Fruit fly (Drosophila melanogaster) whole organism, embryonic: ENCODE results near the gene PAN3.
A peak's percentile ranks its signal among the peaks of the same experiment; 100 is the strongest.

Experiments
- BEAF-32 ChIP-seq: fragments of 200-800 bp; sonication (Bioruptor generic); optimal IDR thresholded peaks from 3 replicates; lab custom pipeline; 2017; ENCODE audit warnings: missing biosample characterization, missing genetic modification characterization, mild to moderate bottlenecking, moderate library complexity, missing genetic modification reagents
- CG10147 ChIP-seq: fragments of 200-800 bp; sonication (Bioruptor generic); optimal IDR thresholded peaks from 2 replicates; lab custom pipeline; 2019; ENCODE audit warnings: missing biosample characterization, mild to moderate bottlenecking, missing genetic modification characterization, moderate library complexity
- CG11093 ChIP-seq: fragments of 200-800 bp; sonication (Bioruptor generic); IDR thresholded peaks from 3 replicates; pipeline ENCODE4 v1.3.6; 2022; ENCODE audit warnings: missing biosample characterization, missing genetic modification characterization
- CG11456 ChIP-seq: fragments of 200-800 bp; sonication (Bioruptor generic); IDR thresholded peaks from 3 replicates; pipeline ENCODE4 v1.3.6; 2022; ENCODE audit warnings: missing biosample characterization, missing genetic modification characterization
- CG12744 ChIP-seq: fragments of 200-800 bp; sonication (Bioruptor generic); optimal IDR thresholded peaks from 2 replicates; lab custom pipeline; 2016; ENCODE audit warnings: missing biosample characterization, missing genetic modification characterization
- CG13287 ChIP-seq: fragments of 200-800 bp; sonication (Bioruptor generic); IDR thresholded peaks from 2 replicates; pipeline ENCODE4 v1.3.6; 2022; ENCODE audit warnings: missing biosample characterization, missing genetic modification characterization; ENCODE audit not compliant: partially characterized antibody
- CG1529 ChIP-seq: fragments of 200-800 bp; sonication (Bioruptor generic); optimal IDR thresholded peaks from 3 replicates; lab custom pipeline; 2018; ENCODE audit warnings: missing biosample characterization, missing genetic modification characterization
- CG16779 ChIP-seq: fragments of 200-800 bp; sonication (Bioruptor generic); IDR thresholded peaks from 2 replicates; pipeline ENCODE4 v1.3.6; 2022; ENCODE audit warnings: missing biosample characterization, missing genetic modification characterization
- CG16813 ChIP-seq: fragments of 200-800 bp; sonication (Bioruptor generic); IDR thresholded peaks from 3 replicates; pipeline ENCODE4 v1.3.6; 2022; ENCODE audit warnings: missing biosample characterization, missing genetic modification characterization; ENCODE audit not compliant: partially characterized antibody
- CG2875 ChIP-seq: fragments of 200-800 bp; sonication (Bioruptor generic); optimal IDR thresholded peaks from 2 replicates; lab custom pipeline; 2017; ENCODE audit warnings: missing biosample characterization, mild to moderate bottlenecking, missing genetic modification characterization, missing genetic modification reagents
- CG30431 ChIP-seq: fragments of 200-800 bp; sonication (Bioruptor generic); optimal IDR thresholded peaks from 2 replicates; lab custom pipeline; 2017; ENCODE audit warnings: missing biosample characterization, missing genetic modification characterization
- CG31365 ChIP-seq: fragments of 200-800 bp; sonication (Bioruptor generic); optimal IDR thresholded peaks from 2 replicates; lab custom pipeline; 2018; ENCODE audit warnings: missing biosample characterization, mild to moderate bottlenecking, missing genetic modification characterization
- CG3163 ChIP-seq: fragments of 200-800 bp; sonication (Bioruptor generic); optimal IDR thresholded peaks from 3 replicates; lab custom pipeline; 2016; ENCODE audit warnings: missing biosample characterization, missing genetic modification characterization
- CG6272 ChIP-seq: fragments of 200-800 bp; sonication (Bioruptor generic); IDR thresholded peaks from 2 replicates; pipeline ENCODE4 v1.3.6; 2022; ENCODE audit warnings: missing biosample characterization, missing genetic modification characterization
- CG8089 ChIP-seq: fragments of 200-800 bp; sonication (Bioruptor generic); optimal IDR thresholded peaks from 3 replicates; lab custom pipeline; 2016; ENCODE audit warnings: missing biosample characterization, missing genetic modification characterization
- D ChIP-seq, 2 experiments: fragments of 200-800 bp in 1 of 2; fragments of >200 bp in 1 of 2; sonication (Bioruptor generic) in 1 of 2; optimal IDR thresholded peaks; 2 replicates in 1 of 2; 3 replicates in 1 of 2; lab custom pipeline; 2017; ENCODE audit warnings: mild to moderate bottlenecking in 1 of 2, missing biosample characterization in 1 of 2, missing genetic modification characterization in 1 of 2, missing genetic modification reagents in 1 of 2
- Dll ChIP-seq: fragments of 200-800 bp; sonication (Bioruptor generic); IDR thresholded peaks from 4 replicates; pipeline ENCODE4 v1.3.6; 2022; ENCODE audit warnings: missing biosample characterization, missing genetic modification characterization; ENCODE audit not compliant: partially characterized antibody
- Ets97D ChIP-seq: fragments of 200-800 bp; sonication (Bioruptor generic); optimal IDR thresholded peaks from 3 replicates; lab custom pipeline; 2016; ENCODE audit warnings: missing biosample characterization, missing genetic modification characterization
- HmgD ChIP-seq: fragments of 200-800 bp; sonication (Bioruptor generic); optimal IDR thresholded peaks from 3 replicates; lab custom pipeline; 2016; ENCODE audit warnings: missing biosample characterization, missing genetic modification characterization
- Hr3 ChIP-seq: fragments of 200-800 bp; sonication (Bioruptor generic); optimal IDR thresholded peaks from 3 replicates; lab custom pipeline; 2016; ENCODE audit warnings: missing biosample characterization, missing genetic modification characterization
- Hr78 ChIP-seq, 2 experiments: fragments of 200-800 bp in 1 of 2; fragments of >200 bp in 1 of 2; sonication (Bioruptor generic) in 1 of 2; optimal IDR thresholded peaks; 2 replicates each; lab custom pipeline; 2017 to 2019; ENCODE audit warnings: missing biosample characterization in 2 of 2, missing genetic modification characterization in 2 of 2, mild to moderate bottlenecking in 1 of 2, moderate library complexity in 1 of 2
- Hsf ChIP-seq: fragments of 200-800 bp; sonication (Bioruptor generic); optimal IDR thresholded peaks from 3 replicates; lab custom pipeline; 2016; ENCODE audit warnings: missing biosample characterization, missing genetic modification characterization
- MBD-R2 ChIP-seq: fragments of 200-800 bp; sonication (Bioruptor generic); IDR thresholded peaks from 2 replicates; pipeline ENCODE4 v1.3.6; 2022; ENCODE audit warnings: missing biosample characterization, missing genetic modification characterization
- Rfx ChIP-seq: fragments of 200-800 bp; sonication (Bioruptor generic); IDR thresholded peaks from 2 replicates; pipeline ENCODE4 v1.3.6; 2022; ENCODE audit warnings: missing biosample characterization, missing genetic modification characterization
- Spps ChIP-seq: fragments of 200-800 bp; sonication (Bioruptor generic); optimal IDR thresholded peaks from 2 replicates; lab custom pipeline; 2018; ENCODE audit warnings: missing biosample characterization, mild to moderate bottlenecking, missing genetic modification characterization
- Trl ChIP-seq, 3 experiments: fragments of >200 bp in 2 of 3; fragments of 200-800 bp in 1 of 3; sonication (Bioruptor generic) in 1 of 3; optimal IDR thresholded peaks; 2 replicates in 1 of 3; 3 replicates in 2 of 3; lab custom pipeline; 2016 to 2017; ENCODE audit warnings: missing biosample characterization in 1 of 3, missing genetic modification characterization in 1 of 3
- Xbp1 ChIP-seq: fragments of 200-800 bp; sonication (Bioruptor generic); optimal IDR thresholded peaks from 3 replicates; lab custom pipeline; 2016; ENCODE audit warnings: missing biosample characterization, mild to moderate bottlenecking, missing genetic modification characterization
- ato ChIP-seq: fragments of 200-800 bp; sonication (Bioruptor generic); IDR thresholded peaks from 2 replicates; pipeline ENCODE4 v1.3.6; 2022; ENCODE audit warnings: missing biosample characterization, missing genetic modification characterization; ENCODE audit not compliant: partially characterized antibody
- cg ChIP-seq: fragments of 200-800 bp; sonication (Bioruptor generic); optimal IDR thresholded peaks from 3 replicates; lab custom pipeline; 2019; ENCODE audit warnings: missing biosample characterization, mild to moderate bottlenecking, missing genetic modification characterization, moderate library complexity
- chm ChIP-seq: fragments of 200-800 bp; sonication (Bioruptor generic); IDR thresholded peaks from 2 replicates; pipeline ENCODE4 v1.3.6; 2022; ENCODE audit warnings: missing biosample characterization, missing genetic modification characterization
- crc ChIP-seq: fragments of 200-800 bp; sonication (Bioruptor generic); optimal IDR thresholded peaks from 2 replicates; lab custom pipeline; 2016; ENCODE audit warnings: missing biosample characterization, missing genetic modification characterization
- danr ChIP-seq: fragments of 200-800 bp; sonication (Bioruptor generic); IDR thresholded peaks from 2 replicates; pipeline ENCODE4 v1.3.6; 2022; ENCODE audit warnings: missing biosample characterization, missing genetic modification characterization
- disco-r ChIP-seq: fragments of 200-800 bp; sonication (Bioruptor generic); optimal IDR thresholded peaks from 2 replicates; lab custom pipeline; 2016; ENCODE audit warnings: missing biosample characterization, missing genetic modification characterization
- hkb ChIP-seq, 2 experiments: fragments of 200-800 bp in 1 of 2; fragments of >200 bp in 1 of 2; sonication (Bioruptor generic) in 1 of 2; IDR thresholded peaks in 1 of 2; optimal IDR thresholded peaks in 1 of 2; 2 replicates each; pipeline versions ENCODE4 v1.3.6 to Lab custom; 2017 to 2022; ENCODE audit warnings: missing biosample characterization in 1 of 2, missing genetic modification characterization in 1 of 2
- insv ChIP-seq, 2 experiments: fragments of 200-800 bp; sonication (Bioruptor generic); optimal IDR thresholded peaks; 3 replicates each; lab custom pipeline; 2016 to 2018; ENCODE audit warnings: missing biosample characterization in 2 of 2, missing genetic modification characterization in 2 of 2
- jigr1 ChIP-seq: fragments of 200-800 bp; sonication (Bioruptor generic); IDR thresholded peaks from 3 replicates; pipeline ENCODE4 v1.3.6; 2022; ENCODE audit warnings: missing biosample characterization, missing genetic modification characterization
- kah ChIP-seq: fragments of 200-800 bp; sonication (Bioruptor generic); optimal IDR thresholded peaks from 2 replicates; lab custom pipeline; 2018; ENCODE audit warnings: missing biosample characterization, mild to moderate bottlenecking, missing genetic modification characterization
- luna ChIP-seq: fragments of 200-800 bp; sonication (Bioruptor generic); optimal IDR thresholded peaks from 2 replicates; lab custom pipeline; 2016; ENCODE audit warnings: missing biosample characterization, missing genetic modification characterization
- mirr ChIP-seq: fragments of 200-800 bp; sonication (Bioruptor generic); optimal IDR thresholded peaks from 3 replicates; lab custom pipeline; 2018; ENCODE audit warnings: missing biosample characterization, mild to moderate bottlenecking, missing genetic modification characterization
- pfk ChIP-seq: fragments of 200-800 bp; sonication (Bioruptor generic); optimal IDR thresholded peaks from 2 replicates; lab custom pipeline; 2018; ENCODE audit warnings: missing biosample characterization, mild to moderate bottlenecking, missing genetic modification characterization, moderate library complexity
- sc ChIP-seq, 3 experiments: fragments of >200 bp in 2 of 3; fragments of 200-800 bp in 1 of 3; sonication (Bioruptor generic) in 1 of 3; optimal IDR thresholded peaks; 2 replicates in 2 of 3; 3 replicates in 1 of 3; lab custom pipeline; 2017; ENCODE audit warnings: mild to moderate bottlenecking in 1 of 3, missing biosample characterization in 1 of 3, missing genetic modification characterization in 1 of 3, missing genetic modification reagents in 1 of 3
- sna ChIP-seq: fragments of 200-800 bp; sonication (Bioruptor generic); IDR thresholded peaks from 2 replicates; pipeline ENCODE4 v1.3.6; 2022; ENCODE audit warnings: missing biosample characterization, missing genetic modification characterization; ENCODE audit not compliant: partially characterized antibody
- tll ChIP-seq, 2 experiments: fragments of 200-800 bp in 1 of 2; fragments of >200 bp in 1 of 2; sonication (Bioruptor generic) in 1 of 2; optimal IDR thresholded peaks; 2 replicates each; lab custom pipeline; 2017 to 2019; ENCODE audit warnings: missing biosample characterization in 2 of 2, missing genetic modification characterization in 2 of 2, mild to moderate bottlenecking in 1 of 2, moderate library complexity in 1 of 2
- ttk ChIP-seq: fragments of 200-800 bp; sonication (Bioruptor generic); IDR thresholded peaks from 2 replicates; pipeline ENCODE4 v2.1.2; 2022; ENCODE audit warnings: missing biosample characterization, missing genetic modification characterization

PAN3 gene

DNA sequence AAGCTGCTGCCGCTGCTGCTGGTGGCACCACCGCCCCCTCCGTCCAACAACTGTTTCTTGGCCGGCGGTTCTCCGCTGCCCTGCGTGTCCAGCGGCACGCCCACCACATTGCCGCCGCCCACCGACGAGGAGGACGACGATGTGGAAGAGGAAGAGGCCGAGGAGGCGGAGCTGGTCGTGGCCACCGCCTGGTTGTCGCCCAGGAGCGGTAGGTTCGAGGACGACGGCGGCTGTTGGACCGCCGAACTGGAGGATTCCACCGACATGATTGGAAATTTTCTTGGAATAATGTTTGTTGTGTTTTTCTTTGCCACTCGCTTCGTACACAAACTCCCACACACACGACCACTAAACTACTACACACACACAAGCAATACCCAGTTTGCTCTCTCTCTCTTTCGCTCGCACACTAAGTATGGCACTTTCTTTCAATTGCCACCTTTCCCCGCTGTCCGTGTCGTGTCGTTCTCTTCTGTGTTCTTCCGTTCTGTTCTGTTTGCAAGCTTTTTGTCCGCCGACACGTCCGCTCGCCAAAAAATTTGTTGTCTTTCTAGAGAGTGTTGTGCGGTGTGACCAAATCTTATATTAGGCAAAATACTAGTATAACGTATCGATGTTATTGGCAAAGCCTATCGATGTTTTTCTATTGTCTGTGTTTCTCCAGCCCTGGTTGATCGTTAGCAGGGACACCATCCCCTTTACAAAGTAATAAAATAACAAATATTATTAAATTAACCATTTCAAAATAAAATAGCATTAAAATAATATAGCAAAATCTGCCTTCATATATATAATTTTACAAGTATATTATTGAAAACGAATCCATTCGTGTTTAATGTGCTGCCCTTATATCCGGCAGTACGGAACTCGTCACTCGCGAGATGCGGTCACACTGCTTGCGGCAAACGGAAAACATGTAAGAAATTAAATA lies at the start of gene PAN3, which contains the start of gene CG32486 (continued):
- TF ChIP-seq CG11093 (GFP tag; lab: Robert Waterston, UW) = no peak
- TF ChIP-seq ttk (GFP tag; lab: Robert Waterston, UW) = 0 out of 2 replicates have a peak, but pooled peaks have one; percentile 31
- TF ChIP-seq mirr = peak; percentile 82
- peak; percentile 7 for TF ChIP-seq CG1529 (GFP tag; lab: Kevin White, UChicago)
- peak; percentile 41 for TF ChIP-seq Xbp1 (GFP tag; lab: Kevin White, UChicago)
- peak; percentile 64 for TF ChIP-seq pfk (GFP tag; lab: Kevin White, UChicago)
- no peak for TF ChIP-seq jigr1 (GFP tag; lab: Robert Waterston, UW)
- peak; percentile 91 for TF ChIP-seq Ets97D (GFP tag; lab: Kevin White, UChicago)
- TF ChIP-seq Hsf (GFP tag; lab: Kevin White, UChicago) = peak; percentile 10
- TF ChIP-seq tll (GFP tag; optimal IDR thresholded peaks at IDR 0.05; lab: Kevin White, UChicago) = peak in 1 of 2 experiments; percentile 1
- peak; percentile 40 for TF ChIP-seq CG2875
- peak; percentile 6 for TF ChIP-seq disco-r
- no peak for TF ChIP-seq CG30431 (GFP tag; lab: Kevin White, UChicago)
- peak; percentile 68 for TF ChIP-seq CG3163 (GFP tag; lab: Kevin White, UChicago)
- peak; percentile 90 for TF ChIP-seq CG16813
- TF ChIP-seq chm (GFP tag; lab: Robert Waterston, UW) = peak; percentile 92
- peak; percentile 86 for TF ChIP-seq CG16779 (GFP tag; lab: Robert Waterston, UW)
- peak; percentile 35 for TF ChIP-seq HmgD (GFP tag; lab: Kevin White, UChicago)
- TF ChIP-seq luna = peak; percentile 27
- peak; percentile 88 for TF ChIP-seq cg (GFP tag; lab: Kevin White, UChicago)
- TF ChIP-seq sc (optimal IDR thresholded peaks at IDR 0.05; lab: Kevin White, UChicago) = no peak
- no peak for TF ChIP-seq sc (GFP tag; optimal IDR thresholded peaks at IDR 0.05; lab: Kevin White, UChicago)
- peak; percentile 82 for TF ChIP-seq hkb (optimal IDR thresholded peaks at IDR 0.05; lab: Kevin White, UChicago)
- TF ChIP-seq hkb (GFP tag; IDR thresholded peaks at IDR 0.05; lab: Robert Waterston, UW) = peak; percentile 46; the same call in 1 of the 2 replicates
- TF ChIP-seq ato = peak; percentile 75
- peak; percentile 87 for TF ChIP-seq CG13287
- peak; percentile 38 for TF ChIP-seq kah (GFP tag; lab: Kevin White, UChicago)
- TF ChIP-seq Hr3 (GFP tag; lab: Kevin White, UChicago) = peak; percentile 15
- TF ChIP-seq sna (GFP tag; lab: Robert Waterston, UW) = peak; percentile 76; the same call in 1 of the 2 replicates
- TF ChIP-seq Hr78 (GFP tag; optimal IDR thresholded peaks at IDR 0.05; lab: Kevin White, UChicago) = peak in 1 of 2 experiments; percentile 5
- peak; percentile 85; the same call in 3 of the 4 replicates for TF ChIP-seq Dll
- TF ChIP-seq CG11456 (GFP tag; lab: Robert Waterston, UW) = 0 out of 3 replicates have a peak, but pooled peaks have one; percentile 13
- TF ChIP-seq CG8089 = peak; percentile 33
- TF ChIP-seq crc = peak; percentile 1
- peak; percentile 35 for TF ChIP-seq CG31365 (tag; lab: Kevin White, UChicago)
- no peak for TF ChIP-seq D (optimal IDR thresholded peaks at IDR 0.05; lab: Kevin White, UChicago)
- TF ChIP-seq D (GFP tag; optimal IDR thresholded peaks at IDR 0.05; lab: Kevin White, UChicago) = peak; percentile 38
- peak; percentile 65 for TF ChIP-seq Rfx (GFP tag; lab: Robert Waterston, UW)
- TF ChIP-seq BEAF-32 (GFP tag; lab: Kevin White, UChicago) = peak; percentile 98
- 0 out of 2 replicates have a peak, but pooled peaks have one; percentile 23 for TF ChIP-seq MBD-R2
- peak; percentile 5 for TF ChIP-seq CG12744 (GFP tag; lab: Kevin White, UChicago)
- no peak for TF ChIP-seq Spps
- TF ChIP-seq CG10147 (GFP tag; lab: Kevin White, UChicago) = peak; percentile 51
- TF ChIP-seq insv (GFP tag; optimal IDR thresholded peaks at IDR 0.05; lab: Kevin White, UChicago) = peak in 1 of 2 experiments; percentile 59
- peak; percentile 33; the same call in 1 of the 2 replicates for TF ChIP-seq CG6272
- TF ChIP-seq Trl (optimal IDR thresholded peaks at IDR 0.05; lab: Kevin White, UChicago) = peak; percentile 31 to 49
- TF ChIP-seq Trl (GFP tag; optimal IDR thresholded peaks at IDR 0.05; lab: Kevin White, UChicago) = peak; percentile 63
- TF ChIP-seq danr (GFP tag; lab: Robert Waterston, UW) = no peak
